Fruit fly (Drosophila melanogaster) whole organism, embryonic: ENCODE data around the gene RapGAP1.

Experiments
- B-H2 ChIP-seq: fragments of 200-800 bp; sonication (Bioruptor generic); optimal IDR thresholded peaks from 2 replicates; lab custom pipeline; 2018; ENCODE audit warnings: missing biosample characterization, mild to moderate bottlenecking, missing genetic modification characterization
- CG10209 ChIP-seq: fragments of 200-800 bp; sonication (Bioruptor generic); optimal IDR thresholded peaks from 3 replicates; lab custom pipeline; 2017; ENCODE audit warnings: missing biosample characterization, mild to moderate bottlenecking, missing genetic modification characterization, missing genetic modification reagents
- CG10431 ChIP-seq: fragments of 200-800 bp; sonication (Bioruptor generic); optimal IDR thresholded peaks from 3 replicates; lab custom pipeline; 2018; ENCODE audit warnings: missing biosample characterization, mild to moderate bottlenecking, missing genetic modification characterization
- CG10565 ChIP-seq: fragments of 200-800 bp; sonication (Bioruptor generic); optimal IDR thresholded peaks from 3 replicates; lab custom pipeline; 2016; ENCODE audit warnings: missing biosample characterization, mild to moderate bottlenecking, missing genetic modification characterization
- CG11504 ChIP-seq: fragments of 200-800 bp; sonication (Bioruptor generic); optimal IDR thresholded peaks from 3 replicates; lab custom pipeline; 2019; ENCODE audit warnings: missing biosample characterization, mild to moderate bottlenecking, missing genetic modification characterization, moderate library complexity
- CG11696 ChIP-seq: fragments of 200-800 bp; sonication (Bioruptor generic); IDR thresholded peaks from 2 replicates; pipeline ENCODE4 v1.3.6; 2022; ENCODE audit warnings: missing biosample characterization, missing genetic modification characterization
- CG12071 ChIP-seq: fragments of 200-800 bp; sonication (Bioruptor generic); optimal IDR thresholded peaks from 3 replicates; lab custom pipeline; 2018; ENCODE audit warnings: missing biosample characterization, mild to moderate bottlenecking, missing genetic modification characterization
- CG12391 ChIP-seq: fragments of 200-800 bp; sonication (Bioruptor generic); optimal IDR thresholded peaks from 3 replicates; lab custom pipeline; 2018; ENCODE audit warnings: missing biosample characterization, mild to moderate bottlenecking, missing genetic modification characterization, moderate library complexity
- CG1529 ChIP-seq: fragments of 200-800 bp; sonication (Bioruptor generic); optimal IDR thresholded peaks from 3 replicates; lab custom pipeline; 2018; ENCODE audit warnings: missing biosample characterization, missing genetic modification characterization
- CG15514 ChIP-seq: fragments of 200-800 bp; sonication (Bioruptor generic); optimal IDR thresholded peaks from 3 replicates; lab custom pipeline; 2017; ENCODE audit warnings: missing biosample characterization, missing genetic modification characterization, mild to moderate bottlenecking, moderate library complexity, missing genetic modification reagents
- CG17385 ChIP-seq: fragments of 200-800 bp; sonication (Bioruptor generic); optimal IDR thresholded peaks from 3 replicates; lab custom pipeline; 2018; ENCODE audit warnings: missing biosample characterization, mild to moderate bottlenecking, missing genetic modification characterization
- CG2116 ChIP-seq: fragments of 200-800 bp; sonication (Bioruptor generic); optimal IDR thresholded peaks from 3 replicates; lab custom pipeline; 2018; ENCODE audit warnings: missing biosample characterization, mild to moderate bottlenecking, missing genetic modification characterization
- CG2120 ChIP-seq: fragments of 200-800 bp; sonication (Bioruptor generic); optimal IDR thresholded peaks from 3 replicates; lab custom pipeline; 2016; ENCODE audit warnings: missing biosample characterization, missing genetic modification characterization
- CG31224 ChIP-seq: fragments of 200-800 bp; sonication (Bioruptor generic); IDR thresholded peaks from 2 replicates; pipeline ENCODE4 v1.3.6; 2022; ENCODE audit warnings: missing biosample characterization, missing genetic modification characterization
- CG31441 ChIP-seq: fragments of 200-800 bp; sonication (Bioruptor generic); IDR thresholded peaks from 2 replicates; pipeline ENCODE4 v1.3.6; 2022; ENCODE audit warnings: missing biosample characterization, missing genetic modification characterization
- CG32532 ChIP-seq: fragments of 200-800 bp; sonication (Bioruptor generic); IDR thresholded peaks from 2 replicates; pipeline ENCODE4 v1.3.6; 2022; ENCODE audit warnings: missing biosample characterization, missing genetic modification characterization
- CG33213 ChIP-seq: fragments of 200-800 bp; sonication (Bioruptor generic); optimal IDR thresholded peaks from 3 replicates; lab custom pipeline; 2016; ENCODE audit warnings: missing biosample characterization, missing genetic modification characterization
- CG3407 ChIP-seq: fragments of 200-800 bp; sonication (Bioruptor generic); optimal IDR thresholded peaks from 2 replicates; lab custom pipeline; 2018; ENCODE audit warnings: missing biosample characterization, mild to moderate bottlenecking, missing genetic modification characterization
- CG6654 ChIP-seq: fragments of 200-800 bp; sonication (Bioruptor generic); optimal IDR thresholded peaks from 2 replicates; lab custom pipeline; 2017; ENCODE audit warnings: missing biosample characterization, mild to moderate bottlenecking, missing genetic modification characterization
- CG6683 ChIP-seq: fragments of 200-800 bp; sonication (Bioruptor generic); optimal IDR thresholded peaks from 2 replicates; lab custom pipeline; 2017; ENCODE audit warnings: missing biosample characterization, mild to moderate bottlenecking, missing genetic modification characterization, missing genetic modification reagents
- CG7271 ChIP-seq: fragments of 200-800 bp; sonication (Bioruptor generic); optimal IDR thresholded peaks from 2 replicates; lab custom pipeline; 2018; ENCODE audit warnings: missing biosample characterization, mild to moderate bottlenecking, missing genetic modification characterization, moderate library complexity
- CG7839 ChIP-seq: fragments of 200-800 bp; sonication (Bioruptor generic); optimal IDR thresholded peaks from 3 replicates; lab custom pipeline; 2018; ENCODE audit warnings: missing biosample characterization, mild to moderate bottlenecking, missing genetic modification characterization, moderate library complexity
- CG7928 ChIP-seq: fragments of 200-800 bp; sonication (Bioruptor generic); optimal IDR thresholded peaks from 2 replicates; lab custom pipeline; 2017; ENCODE audit warnings: missing biosample characterization, mild to moderate bottlenecking, missing genetic modification characterization
- CG7963 ChIP-seq: fragments of 200-800 bp; sonication (Bioruptor generic); IDR thresholded peaks from 3 replicates; pipeline ENCODE4 v1.3.6; 2022; ENCODE audit warnings: missing biosample characterization, missing genetic modification characterization; ENCODE audit not compliant: partially characterized antibody
- CG9215 ChIP-seq: fragments of 200-800 bp; sonication (Bioruptor generic); IDR thresholded peaks from 2 replicates; pipeline ENCODE4 v1.3.6; 2022; ENCODE audit warnings: missing biosample characterization, missing genetic modification characterization
- CG9727 ChIP-seq: fragments of 200-800 bp; sonication (Bioruptor generic); optimal IDR thresholded peaks from 3 replicates; lab custom pipeline; 2017; ENCODE audit warnings: missing biosample characterization, mild to moderate bottlenecking, missing genetic modification characterization
- Dbx ChIP-seq: fragments of 200-800 bp; sonication (Bioruptor generic); IDR thresholded peaks from 3 replicates; pipeline ENCODE4 v1.3.6; 2022; ENCODE audit warnings: missing biosample characterization, missing genetic modification characterization
- HLH54F ChIP-seq: fragments of 200-800 bp; sonication (Bioruptor generic); optimal IDR thresholded peaks from 3 replicates; lab custom pipeline; 2016; ENCODE audit warnings: missing biosample characterization, missing genetic modification characterization
- Jarid2 ChIP-seq: fragments of 200-800 bp; sonication (Bioruptor generic); optimal IDR thresholded peaks from 3 replicates; lab custom pipeline; 2017; ENCODE audit warnings: mild to moderate bottlenecking, missing biosample characterization, missing genetic modification reagents, missing genetic modification characterization
- MESR4 ChIP-seq: fragments of 200-800 bp; sonication (Bioruptor generic); optimal IDR thresholded peaks from 2 replicates; lab custom pipeline; 2018; ENCODE audit warnings: missing biosample characterization, mild to moderate bottlenecking, missing genetic modification characterization, moderate library complexity
- MTF-1 ChIP-seq: fragments of 200-800 bp; sonication (Bioruptor generic); optimal IDR thresholded peaks from 2 replicates; lab custom pipeline; 2018; ENCODE audit warnings: missing biosample characterization, mild to moderate bottlenecking, missing genetic modification characterization, borderline replicate concordance
- Pdp1 ChIP-seq, 2 experiments: fragments of 200-800 bp; sonication (Bioruptor generic); optimal IDR thresholded peaks; 3 replicates each; lab custom pipeline; 2016; ENCODE audit warnings: missing biosample characterization in 2 of 2, missing genetic modification characterization in 2 of 2, mild to moderate bottlenecking in 1 of 2, moderate library complexity in 1 of 2
- Six4 ChIP-seq: fragments of 200-800 bp; sonication (Bioruptor generic); optimal IDR thresholded peaks from 2 replicates; lab custom pipeline; 2016; ENCODE audit warnings: missing biosample characterization, missing genetic modification characterization
- Usf ChIP-seq: fragments of 200-800 bp; sonication (Bioruptor generic); optimal IDR thresholded peaks from 2 replicates; lab custom pipeline; 2017; ENCODE audit warnings: missing genotype, missing biosample characterization, missing genetic modification characterization
- ac ChIP-seq: fragments of 200-800 bp; sonication (Bioruptor generic); optimal IDR thresholded peaks from 3 replicates; lab custom pipeline; 2017; ENCODE audit warnings: missing biosample characterization, mild to moderate bottlenecking, missing genetic modification characterization
- bigmax ChIP-seq: fragments of 200-800 bp; sonication (Bioruptor generic); optimal IDR thresholded peaks from 2 replicates; lab custom pipeline; 2018; ENCODE audit warnings: missing biosample characterization, mild to moderate bottlenecking, missing genetic modification characterization
- cad ChIP-seq: fragments of >200 bp; optimal IDR thresholded peaks from 2 replicates; lab custom pipeline; 2017; ENCODE audit warnings: missing biosample characterization, missing genetic modification characterization
- caup ChIP-seq: fragments of 200-800 bp; sonication (Bioruptor generic); optimal IDR thresholded peaks from 3 replicates; lab custom pipeline; 2017; ENCODE audit warnings: missing biosample characterization, mild to moderate bottlenecking, missing genetic modification characterization, moderate library complexity; ENCODE audit not compliant: severe bottlenecking
- chinmo ChIP-seq: fragments of 200-800 bp; sonication (Bioruptor generic); IDR thresholded peaks from 4 replicates; pipeline ENCODE4 v1.3.6; 2022; ENCODE audit warnings: missing biosample characterization, missing genetic modification characterization; ENCODE audit not compliant: partially characterized antibody
- emc ChIP-seq: fragments of 200-800 bp; sonication (Bioruptor generic); optimal IDR thresholded peaks from 2 replicates; lab custom pipeline; 2016; ENCODE audit warnings: missing biosample characterization, missing genetic modification characterization
- ems ChIP-seq: fragments of 200-800 bp; sonication (Bioruptor generic); optimal IDR thresholded peaks from 3 replicates; lab custom pipeline; 2016; ENCODE audit warnings: missing biosample characterization, missing genetic modification characterization
- eve ChIP-seq, 2 experiments: fragments of >200 bp; optimal IDR thresholded peaks; 2 replicates each; lab custom pipeline; 2017; ENCODE audit warnings: missing biosample characterization in 2 of 2, missing genetic modification characterization in 2 of 2
- grau ChIP-seq: fragments of 200-800 bp; optimal IDR thresholded peaks from 3 replicates; lab custom pipeline; 2019; ENCODE audit warnings: missing biosample characterization, mild to moderate bottlenecking, missing genetic modification characterization, moderate library complexity
- hkb ChIP-seq, 2 experiments: fragments of 200-800 bp in 1 of 2; fragments of >200 bp in 1 of 2; sonication (Bioruptor generic) in 1 of 2; IDR thresholded peaks in 1 of 2; optimal IDR thresholded peaks in 1 of 2; 2 replicates each; pipeline versions ENCODE4 v1.3.6 to Lab custom; 2017 to 2022; ENCODE audit warnings: missing biosample characterization in 1 of 2, missing genetic modification characterization in 1 of 2
- pros ChIP-seq: fragments of 200-800 bp; sonication (Bioruptor generic); optimal IDR thresholded peaks from 3 replicates; lab custom pipeline; 2019; ENCODE audit warnings: missing biosample characterization, mild to moderate bottlenecking, missing genetic modification characterization, moderate library complexity
- psq ChIP-seq: fragments of 200-800 bp; sonication (Bioruptor generic); optimal IDR thresholded peaks from 2 replicates; lab custom pipeline; 2017; ENCODE audit warnings: missing biosample characterization, missing genetic modification characterization
- salm ChIP-seq: fragments of 200-800 bp; sonication (Bioruptor generic); optimal IDR thresholded peaks from 2 replicates; lab custom pipeline; 2018; ENCODE audit warnings: missing biosample characterization, mild to moderate bottlenecking, missing genetic modification characterization
- schlank ChIP-seq: fragments of 200-800 bp; sonication (Bioruptor generic); optimal IDR thresholded peaks from 2 replicates; lab custom pipeline; 2018; ENCODE audit warnings: missing biosample characterization, mild to moderate bottlenecking, missing genetic modification characterization
- tll ChIP-seq, 2 experiments: fragments of 200-800 bp in 1 of 2; fragments of >200 bp in 1 of 2; sonication (Bioruptor generic) in 1 of 2; optimal IDR thresholded peaks; 2 replicates each; lab custom pipeline; 2017 to 2019; ENCODE audit warnings: missing biosample characterization in 2 of 2, missing genetic modification characterization in 2 of 2, mild to moderate bottlenecking in 1 of 2, moderate library complexity in 1 of 2
- yki ChIP-seq: fragments of >200 bp; optimal IDR thresholded peaks from 3 replicates; lab custom pipeline; 2018
- zf30C ChIP-seq: fragments of 200-800 bp; sonication (Bioruptor generic); optimal IDR thresholded peaks from 3 replicates; lab custom pipeline; 2018; ENCODE audit warnings: missing biosample characterization, mild to moderate bottlenecking, missing genetic modification characterization

RapGAP1 gene

DNA sequence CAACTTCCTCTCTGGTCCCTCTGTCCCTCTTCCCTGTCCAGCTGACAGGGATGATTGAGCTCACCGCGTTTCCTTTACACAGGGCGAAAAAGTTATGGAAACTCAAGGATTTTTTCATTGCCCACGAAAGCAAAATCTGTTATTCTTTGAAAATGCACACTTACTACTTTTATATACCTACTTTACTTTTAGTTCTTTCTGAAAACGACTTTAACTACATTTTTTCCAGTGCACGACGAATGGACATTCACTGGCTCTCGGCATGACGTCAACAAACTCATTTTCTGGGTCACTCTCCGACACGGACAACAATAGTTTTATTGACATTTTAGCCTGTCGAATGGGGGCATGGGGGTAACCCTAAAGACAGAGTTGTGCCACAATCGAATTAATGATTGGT is 65.9 kb downstream of the RapGAP1 start (continued):
- peak; percentile 75 for TF ChIP-seq CG31441 (GFP tag; lab: Robert Waterston, UW)
- TF ChIP-seq chinmo (GFP tag; lab: Robert Waterston, UW): no peak
- TF ChIP-seq Dbx: peak; percentile 79
- TF ChIP-seq salm (tag; lab: Kevin White, UChicago): no peak
- no peak for TF ChIP-seq hkb (optimal IDR thresholded peaks at IDR 0.05; lab: Kevin White, UChicago)
- peak; percentile 74 for TF ChIP-seq hkb (GFP tag; IDR thresholded peaks at IDR 0.05; lab: Robert Waterston, UW)
- TF ChIP-seq CG31224: peak; percentile 54
- peak; percentile 10 for TF ChIP-seq psq (GFP tag; lab: Kevin White, UChicago)
- no peak for TF ChIP-seq emc (GFP tag; lab: Kevin White, UChicago)
- TF ChIP-seq MTF-1 (GFP tag; lab: Kevin White, UChicago): peak; percentile 47
- TF ChIP-seq CG2116 (GFP tag; lab: Kevin White, UChicago): peak; percentile 22
- TF ChIP-seq CG10431 (GFP tag; lab: Kevin White, UChicago): no peak
- peak; percentile 78 for TF ChIP-seq CG12391 (tag; lab: Kevin White, UChicago)
- peak; percentile 67 for TF ChIP-seq ems (GFP tag; lab: Kevin White, UChicago)
- TF ChIP-seq B-H2 (GFP tag; lab: Kevin White, UChicago): peak; percentile 1
- TF ChIP-seq tll (GFP tag; optimal IDR thresholded peaks at IDR 0.05; lab: Kevin White, UChicago): no peak
- peak; percentile 39 for TF ChIP-seq CG1529
- no peak for TF ChIP-seq yki
- TF ChIP-seq eve (GFP tag; optimal IDR thresholded peaks at IDR 0.05; lab: Kevin White, UChicago): peak; percentile 68 to 91
- TF ChIP-seq CG9215: peak; percentile 50
- peak; percentile 59 for TF ChIP-seq HLH54F (GFP tag; lab: Kevin White, UChicago)
- peak; percentile 41 to 86 for TF ChIP-seq Pdp1 (GFP tag; optimal IDR thresholded peaks at IDR 0.05; lab: Kevin White, UChicago)
- peak; percentile 24 for TF ChIP-seq Usf (GFP tag; lab: Kevin White, UChicago)
- TF ChIP-seq ac (GFP tag; lab: Kevin White, UChicago): peak; percentile 71
- TF ChIP-seq CG11696 (GFP tag; lab: Robert Waterston, UW): 0 out of 2 replicates have a peak, but pooled peaks have one; percentile 29
- no peak for TF ChIP-seq MESR4
- TF ChIP-seq CG7839: peak; percentile 76
- TF ChIP-seq CG32532 (GFP tag; lab: Robert Waterston, UW): peak; percentile 81
- peak; percentile 85 for TF ChIP-seq CG9727 (GFP tag; lab: Kevin White, UChicago)
- TF ChIP-seq CG2120: peak; percentile 84

DNA sequence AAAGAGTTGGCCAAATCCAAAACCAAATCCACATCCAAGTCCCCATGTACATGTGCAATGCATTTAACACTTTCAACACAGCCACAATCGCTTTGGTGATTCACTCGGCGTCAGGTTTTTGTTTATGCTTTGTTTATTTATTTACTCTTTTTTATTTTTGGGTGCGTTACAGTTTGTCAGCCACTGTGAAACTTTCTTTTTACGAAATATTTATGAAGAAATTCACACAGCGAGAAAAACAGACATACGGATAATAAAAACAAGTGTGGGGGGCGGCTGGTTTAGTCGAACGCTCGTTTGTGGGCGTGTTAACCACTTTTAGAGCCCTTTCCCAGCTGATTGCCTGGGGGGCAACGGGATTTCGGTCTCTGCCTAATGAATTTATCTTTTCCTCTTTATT is 69.9 kb downstream of the RapGAP1 start:
- no peak for TF ChIP-seq CG7271 (tag; lab: Kevin White, UChicago)
- TF ChIP-seq CG7928 (GFP tag; lab: Kevin White, UChicago): no peak
- TF ChIP-seq CG11504: no peak
- peak; percentile 93 for TF ChIP-seq CG6654 (GFP tag; lab: Kevin White, UChicago)
- TF ChIP-seq CG10209 (GFP tag; lab: Kevin White, UChicago): no peak
- TF ChIP-seq bigmax (GFP tag; lab: Kevin White, UChicago): no peak
- no peak for TF ChIP-seq CG15514
- no peak for TF ChIP-seq CG12071 (GFP tag; lab: Kevin White, UChicago)
- no peak for TF ChIP-seq schlank (tag; lab: Kevin White, UChicago)
- no peak for TF ChIP-seq CG17385 (GFP tag; lab: Kevin White, UChicago)
- TF ChIP-seq zf30C (GFP tag; lab: Kevin White, UChicago): peak; percentile 16
- no peak for TF ChIP-seq CG7963 (GFP tag; lab: Robert Waterston, UW)
- TF ChIP-seq grau: no peak
- no peak for TF ChIP-seq CG10565
- TF ChIP-seq cad: peak; percentile 10
- no peak for TF ChIP-seq CG33213 (GFP tag; lab: Kevin White, UChicago)
- TF ChIP-seq caup (GFP tag; lab: Kevin White, UChicago): no peak
- no peak for TF ChIP-seq pros (GFP tag; lab: Kevin White, UChicago)
- no peak for TF ChIP-seq Six4 (GFP tag; lab: Kevin White, UChicago)
- no peak for TF ChIP-seq CG3407
- TF ChIP-seq Jarid2 (GFP tag; lab: Kevin White, UChicago): no peak
- TF ChIP-seq CG6683: no peak
